Worm (Caenorhabditis elegans): Measurements from ENCODE around the gene F23B12.4.

- TF ChIP-seq sup-37 (GFP tag; optimal IDR thresholded peaks at IDR 0.05) (no peak), alr-1 (tag; optimal IDR thresholded peaks at IDR 0.05; ENCODE audit: borderline replicate concordance) (no peak)
Measured at ce11 chrV:14428865-14429264, 12.1 kb upstream of the F23B12.4 start, which contains the start of gene F23B12.1.
